Worm (Caenorhabditis elegans): ENCODE results near the gene Y75B8A.7.

Gene Y75B8A.7

ce11 chrIII:12142419-12143107, 10.1 kb upstream of the Y75B8A.7 start:
- TF ChIP-seq nhr-25 (tag; optimal IDR thresholded peaks at IDR 0.05) (no peak), mbf-1 (tag; optimal IDR thresholded peaks at IDR 0.05) (no peak), crh-2 (tag; optimal IDR thresholded peaks at IDR 0.05) (no peak), F13H6.1 (tag; optimal IDR thresholded peaks at IDR 0.05) (no peak), aly-2 (tag; optimal IDR thresholded peaks at IDR 0.05) (no peak), nhr-23 (tag; optimal IDR thresholded peaks at IDR 0.05) (no peak), egl-27 (tag; optimal IDR thresholded peaks at IDR 0.05) (no peak), C34F6.9 (tag; optimal IDR thresholded peaks at IDR 0.05) (no peak), ztf-11 (tag; optimal IDR thresholded peaks at IDR 0.05) (no peak), nhr-12 (tag; optimal IDR thresholded peaks at IDR 0.05) (no peak), unc-62 (GFP tag; optimal IDR thresholded peaks at IDR 0.05) (no peak)

- no peak for TF ChIP-seq unc-62 (GFP tag; optimal IDR thresholded peaks at IDR 0.05)
- TF ChIP-seq gmeb-1 (tag; optimal IDR thresholded peaks at IDR 0.05) = no peak
- no peak for TF ChIP-seq lin-11 (tag; optimal IDR thresholded peaks at IDR 0.05)
- no peak for TF ChIP-seq mab-5 (tag; optimal IDR thresholded peaks at IDR 0.05)
- no peak for TF ChIP-seq nhr-129 (tag; optimal IDR thresholded peaks at IDR 0.05)
- TF ChIP-seq mbf-1 (tag; optimal IDR thresholded peaks at IDR 0.05) = no peak
- no peak for TF ChIP-seq sma-3 (GFP tag; optimal IDR thresholded peaks at IDR 0.05)
- no peak for TF ChIP-seq lsy-2 (tag; optimal IDR thresholded peaks at IDR 0.05)
- TF ChIP-seq alr-1 (tag; optimal IDR thresholded peaks at IDR 0.05) = no peak
- TF ChIP-seq unc-55 (GFP tag; optimal IDR thresholded peaks at IDR 0.05) = no peak
Observed at ce11 chrIII:12143792-12144191, 8.9 kb upstream of the Y75B8A.7 start.

DNA sequence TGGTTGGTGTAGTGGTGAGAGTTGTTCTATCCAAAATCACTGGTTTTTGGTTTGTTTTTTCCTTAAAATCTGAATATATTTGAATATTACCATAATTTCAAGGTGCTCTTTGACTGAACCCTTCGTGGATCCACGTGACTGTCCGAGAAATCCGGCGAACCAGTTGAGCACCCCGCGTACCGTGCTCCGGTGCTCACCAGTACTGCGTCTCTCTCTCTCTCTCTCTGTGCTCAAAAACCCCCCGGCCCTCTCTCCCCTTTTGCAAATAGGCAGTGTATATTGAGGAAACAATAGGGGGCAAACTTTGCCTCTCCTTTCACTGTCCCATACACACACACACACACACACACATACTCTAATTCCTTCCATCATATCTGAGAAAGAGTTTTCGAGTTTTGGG, 2.7 kb upstream of the Y75B8A.7 start:
- TF ChIP-seq nhr-237 (tag; optimal IDR thresholded peaks at IDR 0.05) (no peak), F13H6.1 (tag; optimal IDR thresholded peaks at IDR 0.05) (peak; percentile 69), mdl-1 (tag; optimal IDR thresholded peaks at IDR 0.05) (no peak)

ce11 chrIII:12151100-12151499, 1.6 kb upstream of the Y75B8A.7 start:
- no peak for TF ChIP-seq skn-1 (tag; optimal IDR thresholded peaks at IDR 0.05)
- TF ChIP-seq ceh-82 (tag; optimal IDR thresholded peaks at IDR 0.05) = no peak
- TF ChIP-seq sma-9 (GFP tag; optimal IDR thresholded peaks at IDR 0.05) = no peak
- no peak for TF ChIP-seq sma-9 (tag; optimal IDR thresholded peaks at IDR 0.05)
- no peak for TF ChIP-seq ztf-11 (tag; optimal IDR thresholded peaks at IDR 0.05)
- no peak for TF ChIP-seq Y55F3AM.14 (GFP tag; optimal IDR thresholded peaks at IDR 0.05)
- TF ChIP-seq lsy-2 (tag; optimal IDR thresholded peaks at IDR 0.05) = no peak
- TF ChIP-seq nhr-10 (tag; optimal IDR thresholded peaks at IDR 0.05) = no peak
- no peak for TF ChIP-seq ZK546.5 (tag; optimal IDR thresholded peaks at IDR 0.05)
- no peak for TF ChIP-seq ceh-16 (tag; optimal IDR thresholded peaks at IDR 0.05)
- no peak for TF ChIP-seq F13H6.1 (tag; optimal IDR thresholded peaks at IDR 0.05)
- TF ChIP-seq peb-1 (tag; optimal IDR thresholded peaks at IDR 0.05) = no peak
- TF ChIP-seq fos-1 (tag; optimal IDR thresholded peaks at IDR 0.05) = no peak
- TF ChIP-seq ama-1 (optimal IDR thresholded peaks at IDR 0.05) = no peak
- no peak for TF ChIP-seq C34F6.9 (tag; optimal IDR thresholded peaks at IDR 0.05)
- TF ChIP-seq nhr-77 (tag; optimal IDR thresholded peaks at IDR 0.05) = no peak
- no peak for TF ChIP-seq R02D3.7 (tag; optimal IDR thresholded peaks at IDR 0.05)
- TF ChIP-seq sem-4 (tag; optimal IDR thresholded peaks at IDR 0.05) = no peak
- TF ChIP-seq unc-55 (GFP tag; optimal IDR thresholded peaks at IDR 0.05) = no peak
- TF ChIP-seq nhr-6 (tag; optimal IDR thresholded peaks at IDR 0.05) = no peak

DNA sequence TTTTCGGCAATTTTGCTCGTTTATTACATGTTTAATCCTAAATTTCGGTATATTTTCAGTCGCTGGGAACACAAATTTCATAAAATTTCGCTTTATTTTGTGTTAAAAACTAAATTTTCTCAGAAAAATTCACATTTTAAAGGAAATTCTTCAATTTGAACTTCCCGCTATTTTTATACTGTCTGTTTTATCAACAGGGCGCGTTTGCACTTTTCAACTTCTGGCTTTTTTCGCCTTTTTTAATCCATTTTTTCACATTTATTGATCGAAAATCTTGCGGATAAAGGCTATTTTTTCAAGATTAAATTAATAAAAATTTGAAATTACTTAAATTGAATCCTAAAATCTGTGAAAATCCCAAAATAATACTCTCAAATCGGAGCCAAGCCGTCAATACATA, 542 bp upstream of the Y75B8A.7 start:
- TF ChIP-seq sma-3 (GFP tag; optimal IDR thresholded peaks at IDR 0.05) = peak; percentile 21
- no peak for TF ChIP-seq egl-27 (tag; optimal IDR thresholded peaks at IDR 0.05)
- TF ChIP-seq unc-62 (GFP tag; optimal IDR thresholded peaks at IDR 0.05) = no peak
- no peak for TF ChIP-seq mdl-1 (tag; optimal IDR thresholded peaks at IDR 0.05)
- peak; percentile 75 for TF ChIP-seq C34F6.9 (tag; optimal IDR thresholded peaks at IDR 0.05)
- peak; percentile 94 for TF ChIP-seq gmeb-1 (tag; optimal IDR thresholded peaks at IDR 0.05)
- peak; percentile 3 for TF ChIP-seq F13H6.1 (tag; optimal IDR thresholded peaks at IDR 0.05)
- peak; percentile 12 to 79 for TF ChIP-seq lsy-2 (tag; optimal IDR thresholded peaks at IDR 0.05)
- peak; percentile 22 for TF ChIP-seq nhr-25 (tag; optimal IDR thresholded peaks at IDR 0.05)
- no peak for TF ChIP-seq ama-1 (optimal IDR thresholded peaks at IDR 0.05)
- TF ChIP-seq crh-2 (tag; optimal IDR thresholded peaks at IDR 0.05) = peak; percentile 73
- TF ChIP-seq nhr-6 (tag; optimal IDR thresholded peaks at IDR 0.05) = no peak
- peak; percentile 81 for TF ChIP-seq unc-55 (GFP tag; optimal IDR thresholded peaks at IDR 0.05)
- no peak for TF ChIP-seq aly-2 (tag; optimal IDR thresholded peaks at IDR 0.05)
- peak; percentile 6 for TF ChIP-seq nhr-129 (tag; optimal IDR thresholded peaks at IDR 0.05)
- no peak for TF ChIP-seq ceh-16 (tag; optimal IDR thresholded peaks at IDR 0.05)
- no peak for TF ChIP-seq ztf-11 (tag; optimal IDR thresholded peaks at IDR 0.05)
- no peak for TF ChIP-seq skn-1 (tag; optimal IDR thresholded peaks at IDR 0.05)
- no peak for TF ChIP-seq unc-39 (tag; optimal IDR thresholded peaks at IDR 0.05)
- TF ChIP-seq mbf-1 (tag; optimal IDR thresholded peaks at IDR 0.05) = no peak
- peak; percentile 65 for TF ChIP-seq lin-13 (GFP tag; optimal IDR thresholded peaks at IDR 0.05)
- TF ChIP-seq sem-4 (tag; optimal IDR thresholded peaks at IDR 0.05) = peak; percentile 33
- no peak for TF ChIP-seq elt-1 (tag; optimal IDR thresholded peaks at IDR 0.05)
- no peak for TF ChIP-seq fos-1 (tag; optimal IDR thresholded peaks at IDR 0.05)
